Worm (Caenorhabditis elegans): ENCODE data around the gene prp-40.

The prp-40 gene

ce11 chrIII:9521410-9522090 is at the start of gene prp-40, which contains the start of gene clu-1:
Gene prp-40 (plus strand): TSS chrIII:9522075.
Gene clu-1 (minus strand): TSS chrIII:9521460.
- TF ChIP-seq Y5F2A.4 (GFP tag; optimal IDR thresholded peaks at IDR 0.05): no peak
- peak; percentile 58; the same call in 1 of the 2 replicates for TF ChIP-seq arid-1 (GFP tag; conservative IDR thresholded peaks at IDR 0.05)
- no peak for TF ChIP-seq gei-8 (GFP tag; optimal IDR thresholded peaks at IDR 0.05)
- peak; percentile 78 for TF ChIP-seq nhr-77 (tag; optimal IDR thresholded peaks at IDR 0.05)
- peak; percentile 57; the same call in 1 of the 2 replicates for TF ChIP-seq zfp-3 (GFP tag; conservative IDR thresholded peaks at IDR 0.05)
- peak; percentile 77 for TF ChIP-seq ama-1 (optimal IDR thresholded peaks at IDR 0.05)
- TF ChIP-seq ZK337.2 (GFP tag; IDR thresholded peaks at IDR 0.05): no peak
- peak; percentile 45 for TF ChIP-seq jun-1 (tag; optimal IDR thresholded peaks at IDR 0.05)
- TF ChIP-seq ceh-32 (tag; optimal IDR thresholded peaks at IDR 0.05; ENCODE audit: poor library complexity): no peak
- no peak for TF ChIP-seq Y105C5A.15 (GFP tag; IDR thresholded peaks at IDR 0.05)
- TF ChIP-seq egl-43 (GFP tag; IDR thresholded peaks at IDR 0.05): peak; percentile 28; the same call in 1 of the 2 replicates
- peak in 1 of 2 experiments; percentile 55 for TF ChIP-seq daf-16 (GFP tag; optimal IDR thresholded peaks at IDR 0.05)
- TF ChIP-seq daf-16 (tag; optimal IDR thresholded peaks at IDR 0.05): peak; percentile 72
- no peak for TF ChIP-seq pqm-1 (tag; optimal IDR thresholded peaks at IDR 0.05)
- no peak for TF ChIP-seq ceh-28 (tag; optimal IDR thresholded peaks at IDR 0.05)
- TF ChIP-seq saeg-2 (GFP tag; IDR thresholded peaks at IDR 0.05): no peak
- TF ChIP-seq lin-38 (GFP tag; IDR thresholded peaks at IDR 0.05): peak; percentile 96
- TF ChIP-seq mep-1 (tag; optimal IDR thresholded peaks at IDR 0.05): peak; percentile 92
- no peak for TF ChIP-seq lir-3 (tag; optimal IDR thresholded peaks at IDR 0.05)
- no peak for TF ChIP-seq tra-1 (GFP tag; IDR thresholded peaks at IDR 0.05)
- TF ChIP-seq tag-97 (GFP tag; IDR thresholded peaks at IDR 0.05): no peak
- peak; percentile 98 for TF ChIP-seq aha-1 (tag)
- no peak for TF ChIP-seq dmd-8 (GFP tag; IDR thresholded peaks at IDR 0.05)
- peak; percentile 40 for TF ChIP-seq nhr-48 (tag; optimal IDR thresholded peaks at IDR 0.05)
- no peak for TF ChIP-seq fos-1 (tag; optimal IDR thresholded peaks at IDR 0.05)
- peak; percentile 64 for TF ChIP-seq nhr-28 (tag; optimal IDR thresholded peaks at IDR 0.05)
- TF ChIP-seq cey-2 (tag; optimal IDR thresholded peaks at IDR 0.05; ENCODE audit: borderline replicate concordance, insufficient read depth): no peak
- TF ChIP-seq daf-12 (tag; optimal IDR thresholded peaks at IDR 0.05): no peak
- no peak for TF ChIP-seq zag-1 (tag; optimal IDR thresholded peaks at IDR 0.05)
- no peak for TF ChIP-seq skn-1 (tag; optimal IDR thresholded peaks at IDR 0.05)
- TF ChIP-seq mxl-3 (GFP tag; optimal IDR thresholded peaks at IDR 0.05): peak; percentile 35
- peak; percentile 86 for TF ChIP-seq lin-13 (GFP tag; optimal IDR thresholded peaks at IDR 0.05)
- TF ChIP-seq mxl-2 (GFP tag; conservative IDR thresholded peaks at IDR 0.05): no peak
- TF ChIP-seq fkh-10 (GFP tag; optimal IDR thresholded peaks at IDR 0.05): peak; percentile 76
- TF ChIP-seq nhr-11 (tag; optimal IDR thresholded peaks at IDR 0.05): peak; percentile 85
- no peak for TF ChIP-seq ztf-11 (tag; optimal IDR thresholded peaks at IDR 0.05)
- TF ChIP-seq spr-1 (tag; optimal IDR thresholded peaks at IDR 0.05): peak; percentile 62
- no peak for TF ChIP-seq D1046.2 (GFP tag; IDR thresholded peaks at IDR 0.05)
- peak; percentile 63 for TF ChIP-seq nhr-102 (tag; optimal IDR thresholded peaks at IDR 0.05)
- no peak for TF ChIP-seq F26F4.8 (GFP tag; conservative IDR thresholded peaks at IDR 0.05)
- TF ChIP-seq ces-1 (GFP tag; optimal IDR thresholded peaks at IDR 0.05): no peak
- TF ChIP-seq Y48G9A.11 (GFP tag; IDR thresholded peaks at IDR 0.05): no peak
- TF ChIP-seq duxl-1 (tag; optimal IDR thresholded peaks at IDR 0.05; ENCODE audit: poor library complexity): peak; percentile 72
- no peak for TF ChIP-seq lin-39 (tag; optimal IDR thresholded peaks at IDR 0.05)
- TF ChIP-seq daf-19 (GFP tag; conservative IDR thresholded peaks at IDR 0.05): no peak
- peak; percentile 79; the same call in 1 of the 2 replicates for TF ChIP-seq nhr-42 (GFP tag; IDR thresholded peaks at IDR 0.05)
- TF ChIP-seq ctbp-1 (GFP tag; IDR thresholded peaks at IDR 0.05): peak; percentile 48; the same call in 1 of the 2 replicates
- no peak for TF ChIP-seq zfp-2 (tag; optimal IDR thresholded peaks at IDR 0.05)
- no peak for TF ChIP-seq ceh-82 (tag; optimal IDR thresholded peaks at IDR 0.05)
- peak; percentile 36 for TF ChIP-seq F10B5.3 (tag; optimal IDR thresholded peaks at IDR 0.05)
- 0 out of 2 replicates have a peak, but pooled peaks have one; percentile 18 for TF ChIP-seq madf-9 (GFP tag; conservative IDR thresholded peaks at IDR 0.05)
